Fruit fly (Drosophila melanogaster) whole organism: Measurements from ENCODE around the gene CG42367.

Source experiments
- CG8478 ChIP-seq: fragments of >200 bp; optimal IDR thresholded peaks from 2 replicates; lab custom pipeline; 2018; ENCODE audit warnings: inconsistent platforms
- Dll ChIP-seq: fragments of >200 bp; optimal IDR thresholded peaks from 2 replicates; lab custom pipeline; 2017
- EcR ChIP-seq, 2 experiments: fragments of >200 bp; optimal IDR thresholded peaks; 2 replicates each; lab custom pipeline; 2017; ENCODE audit warnings: missing biosample characterization in 2 of 2, missing genetic modification characterization in 2 of 2, missing genetic modification reagents in 2 of 2
- pan ChIP-seq: fragments of >200 bp; optimal IDR thresholded peaks from 2 replicates; lab custom pipeline; 2017
- psq ChIP-seq: fragments of >200 bp; optimal IDR thresholded peaks from 2 replicates; lab custom pipeline; 2017
- usp ChIP-seq: fragments of >200 bp; optimal IDR thresholded peaks from 2 replicates; lab custom pipeline; 2017; ENCODE audit warnings: missing biosample characterization, missing genetic modification characterization, mixed read lengths

Gene CG42367

dm6 chr2L:9930280-9930679 is at the start of gene CG42367:
Gene CG42367, plus strand, starts transcription at chr2L:9930580.
- TF ChIP-seq pan (no peak), Dll (lab: Kevin White, UChicago) (no peak), CG8478 (lab: Kevin White, UChicago) (no peak), psq (lab: Kevin White, UChicago) (no peak), usp (no peak), EcR (GFP tag; optimal IDR thresholded peaks at IDR 0.05; lab: Kevin White, UChicago) (no peak)

dm6 chr2L:9882393-9882971 is 47.9 kb upstream of the CG42367 start:
- TF ChIP-seq psq (lab: Kevin White, UChicago): no peak
- TF ChIP-seq usp: no peak
- TF ChIP-seq EcR (GFP tag; optimal IDR thresholded peaks at IDR 0.05; lab: Kevin White, UChicago): no peak
- TF ChIP-seq pan: no peak
- no peak for TF ChIP-seq Dll (lab: Kevin White, UChicago)
- no peak for TF ChIP-seq CG8478 (lab: Kevin White, UChicago)

dm6 chr2L:9886086-9886485 is 44.3 kb upstream of the CG42367 start, which contains the start of gene nAChRalpha6:
Gene nAChRalpha6, minus strand, starts transcription at chr2L:9886250.
- TF ChIP-seq CG8478 (lab: Kevin White, UChicago) (no peak), EcR (GFP tag; optimal IDR thresholded peaks at IDR 0.05; lab: Kevin White, UChicago) (no peak), psq (lab: Kevin White, UChicago) (no peak), usp (no peak), Dll (lab: Kevin White, UChicago) (no peak), pan (no peak)

dm6 chr2L:9887856-9888269 is 42.5 kb upstream of the CG42367 start, which contains the start of gene Fkbp59:
Gene Fkbp59, plus strand, starts transcription at chr2L:9888005.
- no peak for TF ChIP-seq psq (lab: Kevin White, UChicago)
- no peak for TF ChIP-seq usp
- no peak for TF ChIP-seq pan
- TF ChIP-seq EcR (GFP tag; optimal IDR thresholded peaks at IDR 0.05; lab: Kevin White, UChicago): no peak
- no peak for TF ChIP-seq Dll (lab: Kevin White, UChicago)
- TF ChIP-seq CG8478 (lab: Kevin White, UChicago): no peak

dm6 chr2L:9890576-9890975 is 39.8 kb upstream of the CG42367 start, which contains the start of the genes CG34183 and CG4537:
Gene CG34183, minus strand, starts transcription at chr2L:9890772.
Gene CG4537, plus strand, starts transcription at chr2L:9890885.
- TF ChIP-seq Dll (lab: Kevin White, UChicago) (no peak), pan (no peak), EcR (GFP tag; optimal IDR thresholded peaks at IDR 0.05; lab: Kevin White, UChicago) (no peak), psq (lab: Kevin White, UChicago) (no peak), usp (no peak), CG8478 (lab: Kevin White, UChicago) (no peak)

- TF ChIP-seq pan (no peak), CG8478 (lab: Kevin White, UChicago) (no peak), usp (no peak), psq (lab: Kevin White, UChicago) (no peak), EcR (GFP tag; optimal IDR thresholded peaks at IDR 0.05; lab: Kevin White, UChicago) (no peak), Dll (lab: Kevin White, UChicago) (no peak)
Measured at dm6 chr2L:9893183-9893582, 37.2 kb upstream of the CG42367 start, which contains the start of gene mtDNA-helicase. Gene mtDNA-helicase, minus strand, starts transcription at chr2L:9893446.

- TF ChIP-seq pan: no peak
- TF ChIP-seq EcR (GFP tag; optimal IDR thresholded peaks at IDR 0.05; lab: Kevin White, UChicago): no peak
- no peak for TF ChIP-seq CG8478 (lab: Kevin White, UChicago)
- no peak for TF ChIP-seq psq (lab: Kevin White, UChicago)
- no peak for TF ChIP-seq Dll (lab: Kevin White, UChicago)
- TF ChIP-seq usp: no peak
Measured at dm6 chr2L:9894193-9894592, 36.2 kb upstream of the CG42367 start.

dm6 chr2L:9894871-9895364 is 35.5 kb upstream of the CG42367 start, which contains the start of gene Bka:
Gene Bka, plus strand, starts transcription at chr2L:9895287.
- TF ChIP-seq Dll (lab: Kevin White, UChicago): no peak
- no peak for TF ChIP-seq psq (lab: Kevin White, UChicago)
- no peak for TF ChIP-seq EcR (GFP tag; optimal IDR thresholded peaks at IDR 0.05; lab: Kevin White, UChicago)
- TF ChIP-seq usp: no peak
- TF ChIP-seq pan: no peak

dm6 chr2L:9897296-9897695 is 33.1 kb upstream of the CG42367 start, which contains the start of gene RpS2:
Gene RpS2, minus strand, starts transcription at chr2L:9897552.
- TF ChIP-seq EcR (GFP tag; optimal IDR thresholded peaks at IDR 0.05; lab: Kevin White, UChicago) (no peak), Dll (lab: Kevin White, UChicago) (no peak), pan (no peak), psq (lab: Kevin White, UChicago) (no peak), usp (no peak), CG8478 (lab: Kevin White, UChicago) (no peak)

dm6 chr2L:9903028-9903427 is 27.4 kb upstream of the CG42367 start, which contains the start of gene Muc30E:
Gene Muc30E, minus strand, starts transcription at chr2L:9903128.
- TF ChIP-seq CG8478 (lab: Kevin White, UChicago) (no peak), usp (no peak), pan (no peak), psq (lab: Kevin White, UChicago) (no peak), EcR (GFP tag; optimal IDR thresholded peaks at IDR 0.05; lab: Kevin White, UChicago) (no peak), Dll (lab: Kevin White, UChicago) (no peak)

- no peak for TF ChIP-seq Dll (lab: Kevin White, UChicago)
- TF ChIP-seq psq (lab: Kevin White, UChicago): no peak
- no peak for TF ChIP-seq pan
- TF ChIP-seq EcR (GFP tag; optimal IDR thresholded peaks at IDR 0.05; lab: Kevin White, UChicago): no peak
- no peak for TF ChIP-seq CG8478 (lab: Kevin White, UChicago)
- no peak for TF ChIP-seq usp
Measured at dm6 chr2L:9906641-9907040, 23.7 kb upstream of the CG42367 start.
